Worm (Caenorhabditis elegans) whole organism, midembryonic: ENCODE measurements around the gene sft-1.

Experiments
- T22C8.4 ChIP-seq: fragments of 200-800 bp; sonication (Bioruptor generic); IDR thresholded peaks from 2 replicates; pipeline ENCODE4 v1.3.6; 2022; ENCODE audit warnings: missing genetic modification characterization, missing compliant biosample characterization
- cog-1 ChIP-seq: sonication (generic microtip); optimal IDR thresholded peaks from 2 replicates; lab custom pipeline; 2016; ENCODE audit warnings: missing genetic modification characterization, missing compliant biosample characterization
- flt-1 ChIP-seq: fragments of 200-800 bp; sonication (Bioruptor generic); IDR thresholded peaks from 2 replicates; pipeline ENCODE4 v1.3.6; 2022; ENCODE audit warnings: missing genetic modification characterization, missing compliant biosample characterization
- klf-2 ChIP-seq: fragments of 200-800 bp; sonication (Bioruptor generic); conservative IDR thresholded peaks from 2 replicates; pipeline ENCODE4 v1.3.6; 2022; ENCODE audit warnings: missing genetic modification reagents, missing genetic modification characterization, missing compliant biosample characterization
- med-1 ChIP-seq: sonication (generic microtip); optimal IDR thresholded peaks from 2 replicates; lab custom pipeline; 2017; ENCODE audit warnings: missing genetic modification characterization, mild to moderate bottlenecking, missing compliant biosample characterization, antibody characterized with exemption, missing genetic modification reagents; ENCODE audit not compliant: insufficient read depth
- ref-1 ChIP-seq: fragments of 200-800 bp; sonication (Bioruptor generic); conservative IDR thresholded peaks from 2 replicates; pipeline ENCODE4 v1.3.6; 2022; ENCODE audit warnings: missing genetic modification reagents, missing genetic modification characterization, missing compliant biosample characterization
- tab-1 ChIP-seq: fragments of 200-800 bp; sonication (Bioruptor generic); IDR thresholded peaks from 2 replicates; pipeline ENCODE4 v1.3.6; 2022; ENCODE audit warnings: missing genetic modification characterization, missing compliant biosample characterization
- ztf-23 ChIP-seq: fragments of 200-800 bp; sonication (Bioruptor generic); IDR thresholded peaks from 2 replicates; pipeline ENCODE4 v1.3.6; 2022; ENCODE audit warnings: missing genetic modification reagents, missing genetic modification characterization, missing compliant biosample characterization
- ztf-29 ChIP-seq: fragments of 200-800 bp; sonication (Bioruptor generic); IDR thresholded peaks from 2 replicates; pipeline ENCODE4 v1.3.6; 2022; ENCODE audit warnings: missing genetic modification reagents, missing genetic modification characterization, missing compliant biosample characterization

sft-1 gene

DNA sequence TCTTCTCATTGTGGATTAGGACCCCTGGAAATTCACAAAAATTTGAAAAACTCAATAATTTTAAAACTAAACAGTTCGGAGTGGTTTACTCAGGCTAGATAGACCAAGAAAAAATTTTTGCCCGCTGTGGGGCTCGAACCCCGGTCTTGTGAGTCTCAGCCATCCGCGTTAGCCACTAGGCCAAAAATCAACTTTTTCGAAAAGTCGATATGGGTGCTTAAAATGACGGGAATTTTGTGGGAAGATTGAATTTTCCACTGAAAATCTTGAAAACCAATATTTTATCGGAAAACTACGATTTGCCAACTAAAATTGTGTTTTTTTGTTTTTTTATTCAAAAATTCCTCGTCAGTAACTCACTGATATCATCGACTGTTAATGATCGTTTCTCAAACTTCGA, 21.1 kb downstream of the sft-1 start:
- no peak for TF ChIP-seq ztf-23
- no peak for TF ChIP-seq ref-1 (GFP tag; lab: Robert Waterston, UW)
- no peak for TF ChIP-seq T22C8.4
- TF ChIP-seq flt-1 (GFP tag; lab: Robert Waterston, UW): no peak
- no peak for TF ChIP-seq tab-1 (GFP tag; lab: Robert Waterston, UW)
- no peak for TF ChIP-seq cog-1 (tag; lab: Kevin White, UChicago)

DNA sequence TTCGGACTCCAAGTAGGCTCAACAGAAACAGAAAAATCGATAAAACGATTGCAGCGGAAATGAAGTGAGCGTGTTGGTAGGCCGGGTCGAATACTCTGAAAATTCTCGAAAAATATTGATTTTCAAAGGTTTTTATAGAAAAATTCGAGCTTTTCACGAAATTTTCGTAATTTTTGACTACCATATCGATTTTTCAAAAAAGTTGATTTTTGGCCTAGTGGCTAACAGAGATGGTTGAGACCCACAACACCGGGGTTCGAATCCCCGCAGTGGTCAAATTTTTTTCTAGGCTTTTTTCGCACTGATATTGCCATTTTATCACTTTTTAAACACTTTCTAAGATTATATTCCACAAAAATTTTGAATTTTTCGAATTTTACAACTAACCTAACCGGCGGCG, 22.3 kb downstream of the sft-1 start:
- TF ChIP-seq flt-1 (GFP tag; lab: Robert Waterston, UW): no peak
- TF ChIP-seq tab-1 (GFP tag; lab: Robert Waterston, UW): no peak
- no peak for TF ChIP-seq ztf-23
- TF ChIP-seq cog-1 (tag; lab: Kevin White, UChicago): no peak
- no peak for TF ChIP-seq ztf-29 (GFP tag; lab: Robert Waterston, UW)
- no peak for TF ChIP-seq ref-1 (GFP tag; lab: Robert Waterston, UW)
- TF ChIP-seq T22C8.4: no peak
- no peak for TF ChIP-seq klf-2 (GFP tag; lab: Robert Waterston, UW)
- TF ChIP-seq med-1 (GFP tag; lab: Kevin White, UChicago): no peak

DNA sequence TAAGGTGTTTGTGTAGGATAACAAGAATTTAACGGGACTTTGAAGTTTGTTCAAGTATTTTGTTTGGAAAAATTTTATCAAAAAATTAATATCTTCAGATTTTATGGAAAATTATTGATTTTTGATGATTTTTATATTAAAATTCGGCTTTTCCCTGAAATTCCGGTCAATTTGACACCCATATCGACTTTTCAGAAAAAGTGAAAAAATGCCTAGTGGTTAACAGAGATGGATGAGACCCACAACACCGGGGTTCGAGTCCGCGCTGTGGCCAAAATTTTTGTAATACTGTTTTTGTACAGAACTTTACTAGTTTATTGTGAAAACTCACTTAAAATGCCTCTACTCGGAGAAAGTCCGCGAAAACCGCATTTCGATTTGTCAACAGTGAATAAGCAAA, 23.1 kb downstream of the sft-1 start:
- TF ChIP-seq ztf-29 (GFP tag; lab: Robert Waterston, UW) (no peak), T22C8.4 (no peak), klf-2 (GFP tag; lab: Robert Waterston, UW) (no peak), flt-1 (GFP tag; lab: Robert Waterston, UW) (no peak), cog-1 (tag; lab: Kevin White, UChicago) (no peak), ztf-23 (no peak), med-1 (GFP tag; lab: Kevin White, UChicago) (no peak), ref-1 (GFP tag; lab: Robert Waterston, UW) (no peak), tab-1 (GFP tag; lab: Robert Waterston, UW) (no peak)

DNA sequence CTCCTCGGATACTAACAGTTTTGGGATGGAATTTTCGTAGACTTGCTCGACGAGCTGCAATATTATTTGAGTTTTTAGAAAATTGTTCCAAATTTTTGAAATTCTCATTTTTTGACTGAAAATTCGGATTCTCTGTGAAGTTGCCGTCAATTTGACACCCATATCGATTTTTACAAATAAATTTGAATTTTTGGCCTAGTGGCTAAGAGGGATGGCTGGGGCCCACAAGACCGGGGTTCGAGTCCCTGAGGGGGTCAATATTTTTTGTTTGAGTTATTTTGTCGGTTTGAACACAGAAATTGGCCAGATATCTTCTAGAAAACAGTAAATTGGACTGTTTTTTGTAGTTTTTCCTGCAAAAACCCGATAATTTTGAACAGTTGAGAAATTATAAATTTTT, 24.1 kb downstream of the sft-1 start:
- TF ChIP-seq ref-1 (GFP tag; lab: Robert Waterston, UW) (no peak), ztf-29 (GFP tag; lab: Robert Waterston, UW) (no peak), tab-1 (GFP tag; lab: Robert Waterston, UW) (no peak), cog-1 (tag; lab: Kevin White, UChicago) (no peak), flt-1 (GFP tag; lab: Robert Waterston, UW) (no peak), med-1 (GFP tag; lab: Kevin White, UChicago) (no peak), ztf-23 (no peak), T22C8.4 (no peak)

DNA sequence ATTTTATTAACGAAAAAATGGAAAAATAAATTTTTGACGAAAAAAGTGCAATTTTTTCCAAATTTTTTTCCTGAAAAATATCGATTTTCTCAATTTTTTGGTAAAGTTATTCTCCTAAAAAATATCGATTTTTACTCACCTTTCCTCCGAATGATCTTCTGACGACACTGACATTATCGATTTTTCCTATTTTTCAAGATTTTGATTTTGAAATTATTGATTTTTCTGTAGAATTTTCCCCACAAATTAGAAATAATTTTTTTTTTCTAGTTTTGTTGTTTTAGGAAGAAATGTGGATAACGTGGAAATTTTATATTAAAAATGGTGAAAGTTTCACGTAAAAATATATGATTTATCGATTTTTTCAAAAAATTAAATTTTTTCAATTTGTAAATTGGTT, 25.1 kb downstream of the sft-1 start:
- TF ChIP-seq klf-2 (GFP tag; lab: Robert Waterston, UW) (no peak), ztf-23 (no peak), flt-1 (GFP tag; lab: Robert Waterston, UW) (no peak), cog-1 (tag; lab: Kevin White, UChicago) (no peak), ztf-29 (GFP tag; lab: Robert Waterston, UW) (no peak), T22C8.4 (no peak; the same call in 1 of the 2 replicates), med-1 (GFP tag; lab: Kevin White, UChicago) (no peak), ref-1 (GFP tag; lab: Robert Waterston, UW) (no peak), tab-1 (GFP tag; lab: Robert Waterston, UW) (no peak)

DNA sequence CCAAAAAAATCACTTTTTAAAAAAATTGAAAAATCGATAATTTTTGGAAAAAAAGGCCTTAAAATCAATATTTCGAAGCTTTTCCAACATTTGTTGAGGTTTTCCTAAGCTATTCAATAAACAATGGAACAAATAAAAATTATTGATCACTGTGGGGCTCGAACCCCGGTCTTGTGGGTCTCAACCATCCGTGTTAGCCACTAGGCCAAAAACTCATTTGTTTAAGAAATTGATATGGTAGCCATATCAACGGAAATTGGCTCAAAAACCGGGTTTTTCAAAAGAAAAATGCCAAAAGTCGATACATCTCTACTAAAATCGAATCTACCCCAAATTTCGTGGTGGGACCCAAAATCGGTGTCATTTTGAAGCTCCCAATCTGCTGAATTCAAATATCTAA, 25.5 kb downstream of the sft-1 start:
- no peak for TF ChIP-seq ref-1 (GFP tag; lab: Robert Waterston, UW)
- TF ChIP-seq med-1 (GFP tag; lab: Kevin White, UChicago): no peak
- TF ChIP-seq T22C8.4: no peak
- no peak for TF ChIP-seq tab-1 (GFP tag; lab: Robert Waterston, UW)
- no peak for TF ChIP-seq cog-1 (tag; lab: Kevin White, UChicago)
- TF ChIP-seq flt-1 (GFP tag; lab: Robert Waterston, UW): no peak
- no peak for TF ChIP-seq ztf-29 (GFP tag; lab: Robert Waterston, UW)
- no peak for TF ChIP-seq klf-2 (GFP tag; lab: Robert Waterston, UW)
- no peak for TF ChIP-seq ztf-23

DNA sequence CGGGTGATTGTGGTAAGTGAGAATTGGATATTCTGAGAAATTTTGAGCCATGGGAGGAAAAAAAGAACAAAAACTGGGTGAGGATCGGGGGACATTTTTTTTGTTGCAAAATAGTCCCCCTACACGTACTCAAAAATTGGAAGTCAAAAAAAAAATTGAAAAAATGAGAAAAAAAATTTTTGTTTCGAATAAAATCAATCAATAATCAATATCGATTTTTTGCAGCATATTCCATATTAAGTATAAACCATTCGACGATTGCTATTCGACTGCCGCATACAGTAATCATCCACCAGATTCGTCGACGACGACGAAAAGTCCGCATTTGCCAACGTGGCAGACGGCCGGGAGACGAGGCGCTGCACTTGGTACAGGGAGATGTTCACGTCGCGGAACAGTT, 26.1 kb downstream of the sft-1 start:
- TF ChIP-seq ztf-29 (GFP tag; lab: Robert Waterston, UW) (no peak), med-1 (GFP tag; lab: Kevin White, UChicago) (no peak), T22C8.4 (peak; percentile 64), ztf-23 (no peak), flt-1 (GFP tag; lab: Robert Waterston, UW) (no peak), tab-1 (GFP tag; lab: Robert Waterston, UW) (no peak)

DNA sequence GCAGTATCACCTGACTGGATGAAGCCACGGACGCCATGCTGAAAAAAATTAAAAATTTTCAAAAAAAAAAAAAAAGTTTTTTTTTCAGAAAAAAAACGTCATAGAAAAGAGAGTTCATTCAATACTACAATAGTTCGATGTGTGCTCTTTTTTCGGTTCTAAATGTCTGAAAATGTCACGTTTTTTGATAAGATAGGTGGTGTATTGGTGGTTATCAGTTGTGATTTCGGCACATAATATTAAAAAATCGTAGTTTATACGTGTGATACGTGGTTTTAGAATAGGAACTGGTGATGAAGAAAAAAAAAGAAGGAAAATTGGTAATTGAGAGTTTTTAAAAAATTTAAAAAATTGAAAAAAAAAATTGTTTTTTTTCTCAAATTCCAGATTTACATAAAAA, 30.5 kb downstream of the sft-1 start:
- TF ChIP-seq ref-1 (GFP tag; lab: Robert Waterston, UW): no peak

DNA sequence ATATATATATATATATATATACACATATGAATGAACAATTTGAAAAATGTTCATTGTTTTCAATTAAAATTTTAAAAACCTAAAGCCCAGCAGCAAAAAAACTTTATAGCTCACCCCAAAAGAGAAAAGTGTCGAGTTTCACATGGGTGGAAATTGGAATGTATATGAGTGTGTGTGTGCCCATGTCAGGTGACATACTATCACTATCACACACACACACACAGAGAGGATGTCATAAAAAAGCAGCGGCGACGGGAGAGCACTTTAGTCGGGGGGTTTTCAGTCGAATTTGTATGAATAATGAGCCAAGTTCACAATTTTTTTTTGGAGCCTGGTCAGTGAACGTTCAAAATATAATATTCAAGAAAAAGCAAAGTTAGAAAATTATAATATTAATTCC, 33.5 kb downstream of the sft-1 start:
- TF ChIP-seq T22C8.4 (no peak), ztf-29 (GFP tag; lab: Robert Waterston, UW) (no peak), cog-1 (tag; lab: Kevin White, UChicago) (no peak), tab-1 (GFP tag; lab: Robert Waterston, UW) (no peak), ref-1 (GFP tag; lab: Robert Waterston, UW) (no peak), flt-1 (GFP tag; lab: Robert Waterston, UW) (no peak), ztf-23 (no peak), klf-2 (GFP tag; lab: Robert Waterston, UW) (no peak), med-1 (GFP tag; lab: Kevin White, UChicago) (no peak)

DNA sequence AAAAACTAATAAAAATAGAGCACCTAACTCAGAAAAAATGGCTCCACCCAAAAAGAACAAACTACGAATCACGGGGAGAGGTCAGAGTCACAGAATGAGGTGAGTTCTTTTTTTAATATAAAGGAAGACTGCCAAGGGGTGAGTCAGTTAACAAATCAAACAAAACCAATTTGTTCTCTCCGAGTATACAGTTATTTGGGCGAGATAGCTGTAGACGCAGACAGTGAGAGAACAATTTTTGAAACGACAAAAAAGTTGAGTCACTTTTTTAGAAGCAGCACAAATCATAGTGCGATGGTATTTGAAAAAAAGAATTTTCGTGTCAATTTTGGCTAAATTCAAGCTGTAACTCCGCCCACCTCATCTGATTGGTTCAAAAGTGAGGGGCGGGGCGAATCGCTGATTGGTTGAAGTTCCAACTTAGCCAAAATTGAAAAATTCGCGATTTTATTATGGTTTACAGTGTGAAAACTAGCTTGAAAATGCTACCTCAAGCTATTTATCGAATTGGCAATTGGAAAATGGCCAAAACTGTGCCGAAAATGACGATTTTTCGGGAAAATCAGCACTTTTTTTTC, 37.8 kb downstream of the sft-1 start:
- TF ChIP-seq flt-1 (GFP tag; lab: Robert Waterston, UW) (0 out of 2 replicates have a peak, but pooled peaks have one; percentile 24), ztf-23 (no peak), klf-2 (GFP tag; lab: Robert Waterston, UW) (no peak), ztf-29 (GFP tag; lab: Robert Waterston, UW) (no peak)
